Fruit fly (Drosophila melanogaster) whole organism, embryonic: Measurements from ENCODE around the gene CecB.

Source experiments
- CG10366 ChIP-seq: fragments of 200-800 bp; sonication (Bioruptor generic); IDR thresholded peaks from 2 replicates; pipeline ENCODE4 v1.3.6; 2022; ENCODE audit warnings: missing biosample characterization, missing genetic modification characterization
- CG11456 ChIP-seq: fragments of 200-800 bp; sonication (Bioruptor generic); IDR thresholded peaks from 3 replicates; pipeline ENCODE4 v1.3.6; 2022; ENCODE audit warnings: missing biosample characterization, missing genetic modification characterization
- CG12391 ChIP-seq: fragments of 200-800 bp; sonication (Bioruptor generic); optimal IDR thresholded peaks from 3 replicates; lab custom pipeline; 2018; ENCODE audit warnings: missing biosample characterization, mild to moderate bottlenecking, missing genetic modification characterization, moderate library complexity
- CG13894 ChIP-seq: fragments of 200-800 bp; sonication (Bioruptor generic); optimal IDR thresholded peaks from 3 replicates; lab custom pipeline; 2018; ENCODE audit warnings: missing biosample characterization, mild to moderate bottlenecking, missing genetic modification characterization, moderate library complexity
- CG15011 ChIP-seq: fragments of 200-800 bp; sonication (Bioruptor generic); optimal IDR thresholded peaks from 3 replicates; lab custom pipeline; 2018; ENCODE audit warnings: missing biosample characterization, mild to moderate bottlenecking, missing genetic modification characterization
- CG17359 ChIP-seq: fragments of 200-800 bp; sonication (Bioruptor generic); optimal IDR thresholded peaks from 3 replicates; lab custom pipeline; 2018; ENCODE audit warnings: missing biosample characterization, mild to moderate bottlenecking, missing genetic modification characterization, moderate library complexity
- CG17385 ChIP-seq: fragments of 200-800 bp; sonication (Bioruptor generic); optimal IDR thresholded peaks from 3 replicates; lab custom pipeline; 2018; ENCODE audit warnings: missing biosample characterization, mild to moderate bottlenecking, missing genetic modification characterization
- CG17568 ChIP-seq: fragments of 200-800 bp; sonication (Bioruptor generic); optimal IDR thresholded peaks from 2 replicates; lab custom pipeline; 2018; ENCODE audit warnings: missing biosample characterization, mild to moderate bottlenecking, missing genetic modification characterization, moderate library complexity
- CG2120 ChIP-seq: fragments of 200-800 bp; sonication (Bioruptor generic); optimal IDR thresholded peaks from 3 replicates; lab custom pipeline; 2016; ENCODE audit warnings: missing biosample characterization, missing genetic modification characterization
- CG2712 ChIP-seq: fragments of 200-800 bp; optimal IDR thresholded peaks from 3 replicates; lab custom pipeline; 2019; ENCODE audit warnings: missing biosample characterization, mild to moderate bottlenecking, missing genetic modification characterization, moderate library complexity
- CG31365 ChIP-seq: fragments of 200-800 bp; sonication (Bioruptor generic); optimal IDR thresholded peaks from 2 replicates; lab custom pipeline; 2018; ENCODE audit warnings: missing biosample characterization, mild to moderate bottlenecking, missing genetic modification characterization
- CG3726 ChIP-seq: fragments of 200-800 bp; sonication (Bioruptor generic); IDR thresholded peaks from 3 replicates; pipeline ENCODE4, ENCODE4 v1.3.6; 2022; ENCODE audit warnings: missing biosample characterization, missing genetic modification characterization
- CG3838 ChIP-seq: fragments of 200-800 bp; sonication (Bioruptor generic); optimal IDR thresholded peaks from 3 replicates; lab custom pipeline; 2016; ENCODE audit warnings: missing biosample characterization, missing genetic modification characterization
- CG3995 ChIP-seq: fragments of 200-800 bp; sonication (Bioruptor generic); optimal IDR thresholded peaks from 3 replicates; lab custom pipeline; 2016; ENCODE audit warnings: missing biosample characterization, missing genetic modification characterization
- CG4328 ChIP-seq: fragments of 200-800 bp; sonication (Bioruptor generic); optimal IDR thresholded peaks from 3 replicates; lab custom pipeline; 2017; ENCODE audit warnings: missing biosample characterization, missing genetic modification reagents, missing genetic modification characterization
- CG9215 ChIP-seq: fragments of 200-800 bp; sonication (Bioruptor generic); IDR thresholded peaks from 2 replicates; pipeline ENCODE4 v1.3.6; 2022; ENCODE audit warnings: missing biosample characterization, missing genetic modification characterization
- Chrac-16 ChIP-seq: fragments of 200-800 bp; sonication (Bioruptor generic); optimal IDR thresholded peaks from 3 replicates; lab custom pipeline; 2016; ENCODE audit warnings: missing biosample characterization, missing genetic modification characterization
- Dip3 ChIP-seq: fragments of 200-800 bp; sonication (Bioruptor generic); optimal IDR thresholded peaks from 3 replicates; lab custom pipeline; 2016; ENCODE audit warnings: missing biosample characterization, missing genetic modification characterization
- E2f1 ChIP-seq: fragments of 200-800 bp; sonication (Bioruptor generic); IDR thresholded peaks from 2 replicates; pipeline ENCODE4 v1.3.6; 2022; ENCODE audit warnings: missing biosample characterization, missing genetic modification characterization
- Hmr ChIP-seq: fragments of 200-800 bp; sonication (Bioruptor generic); optimal IDR thresholded peaks from 3 replicates; lab custom pipeline; 2017; ENCODE audit warnings: mild to moderate bottlenecking, missing biosample characterization, missing genetic modification reagents, missing genetic modification characterization
- Hr51 ChIP-seq, 2 experiments: fragments of 200-800 bp; sonication (Bioruptor generic); optimal IDR thresholded peaks; 2 replicates in 1 of 2; 3 replicates in 1 of 2; lab custom pipeline; 2016 to 2018; ENCODE audit warnings: missing biosample characterization in 2 of 2, missing genetic modification characterization in 2 of 2, mild to moderate bottlenecking in 1 of 2, moderate library complexity in 1 of 2
- Kr ChIP-seq: fragments of 200-800 bp; sonication (Bioruptor generic); optimal IDR thresholded peaks from 2 replicates; lab custom pipeline; 2017; ENCODE audit warnings: missing biosample characterization, mild to moderate bottlenecking, missing genetic modification characterization
- Lpt ChIP-seq: fragments of >200 bp; optimal IDR thresholded peaks from 2 replicates; lab custom pipeline; 2018; ENCODE audit warnings: missing biosample characterization, missing genetic modification characterization
- MBD-R2 ChIP-seq: fragments of 200-800 bp; sonication (Bioruptor generic); IDR thresholded peaks from 2 replicates; pipeline ENCODE4 v1.3.6; 2022; ENCODE audit warnings: missing biosample characterization, missing genetic modification characterization
- Nf-YA ChIP-seq: fragments of 200-800 bp; sonication (Bioruptor generic); IDR thresholded peaks from 2 replicates; pipeline ENCODE4 v1.3.6; 2022; ENCODE audit warnings: missing biosample characterization, missing genetic modification characterization
- Nf-YB ChIP-seq: fragments of 200-800 bp; sonication (Bioruptor generic); optimal IDR thresholded peaks from 3 replicates; lab custom pipeline; 2019; ENCODE audit warnings: missing biosample characterization, mild to moderate bottlenecking, missing genetic modification characterization, moderate library complexity
- Opbp ChIP-seq: fragments of 200-800 bp; sonication (Bioruptor generic); IDR thresholded peaks from 3 replicates; pipeline ENCODE4 v1.3.6; 2022; ENCODE audit warnings: missing biosample characterization, missing genetic modification characterization; ENCODE audit not compliant: partially characterized antibody
- PHDP ChIP-seq: fragments of 200-800 bp; sonication (Bioruptor generic); optimal IDR thresholded peaks from 3 replicates; lab custom pipeline; 2018; ENCODE audit warnings: missing biosample characterization, mild to moderate bottlenecking, missing genetic modification characterization, moderate library complexity
- Side ChIP-seq: fragments of 200-800 bp; sonication (Bioruptor generic); optimal IDR thresholded peaks from 2 replicates; lab custom pipeline; 2016; ENCODE audit warnings: missing biosample characterization, missing genetic modification characterization
- Sin3A ChIP-seq: fragments of >200 bp; optimal IDR thresholded peaks from 2 replicates; lab custom pipeline; 2018
- Xbp1 ChIP-seq: fragments of 200-800 bp; sonication (Bioruptor generic); optimal IDR thresholded peaks from 3 replicates; lab custom pipeline; 2016; ENCODE audit warnings: missing biosample characterization, mild to moderate bottlenecking, missing genetic modification characterization
- YL-1 ChIP-seq: fragments of 200-800 bp; sonication (Bioruptor generic); optimal IDR thresholded peaks from 3 replicates; lab custom pipeline; 2017; ENCODE audit warnings: missing biosample characterization, mild to moderate bottlenecking, missing genetic modification characterization
- ase ChIP-seq: fragments of 200-800 bp; sonication (Bioruptor generic); IDR thresholded peaks from 3 replicates; pipeline ENCODE4 v1.3.6; 2022; ENCODE audit warnings: missing biosample characterization, missing genetic modification characterization
- ato ChIP-seq: fragments of 200-800 bp; sonication (Bioruptor generic); IDR thresholded peaks from 2 replicates; pipeline ENCODE4 v1.3.6; 2022; ENCODE audit warnings: missing biosample characterization, missing genetic modification characterization; ENCODE audit not compliant: partially characterized antibody
- btn ChIP-seq: fragments of 200-800 bp; sonication (Bioruptor generic); optimal IDR thresholded peaks from 2 replicates; lab custom pipeline; 2016; ENCODE audit warnings: missing biosample characterization, missing genetic modification characterization
- cato ChIP-seq: fragments of 200-800 bp; sonication (Bioruptor generic); optimal IDR thresholded peaks from 2 replicates; lab custom pipeline; 2016; ENCODE audit warnings: missing biosample characterization, missing genetic modification characterization, borderline replicate concordance
- cg ChIP-seq: fragments of 200-800 bp; sonication (Bioruptor generic); optimal IDR thresholded peaks from 3 replicates; lab custom pipeline; 2019; ENCODE audit warnings: missing biosample characterization, mild to moderate bottlenecking, missing genetic modification characterization, moderate library complexity
- crp ChIP-seq, 2 experiments: fragments of 200-800 bp; sonication (Bioruptor generic); optimal IDR thresholded peaks; 2 replicates in 1 of 2; 3 replicates in 1 of 2; lab custom pipeline; 2017; ENCODE audit warnings: missing biosample characterization in 2 of 2, missing genetic modification characterization in 2 of 2, mild to moderate bottlenecking in 1 of 2, moderate library complexity in 1 of 2
- da ChIP-seq: fragments of 200-800 bp; sonication (Bioruptor generic); optimal IDR thresholded peaks from 2 replicates; lab custom pipeline; 2016; ENCODE audit warnings: missing biosample characterization, missing genetic modification characterization
- dan ChIP-seq: fragments of 200-800 bp; sonication (Bioruptor generic); IDR thresholded peaks from 2 replicates; pipeline ENCODE4 v1.3.6; 2022; ENCODE audit warnings: missing biosample characterization, missing genetic modification characterization
- emc ChIP-seq: fragments of 200-800 bp; sonication (Bioruptor generic); optimal IDR thresholded peaks from 2 replicates; lab custom pipeline; 2016; ENCODE audit warnings: missing biosample characterization, missing genetic modification characterization
- eyg ChIP-seq: fragments of 200-800 bp; sonication (Bioruptor generic); optimal IDR thresholded peaks from 3 replicates; lab custom pipeline; 2016; ENCODE audit warnings: missing biosample characterization, missing genetic modification characterization
- gce ChIP-seq: fragments of 200-800 bp; sonication (Bioruptor generic); IDR thresholded peaks from 3 replicates; pipeline ENCODE4 v1.3.6; 2022; ENCODE audit warnings: missing biosample characterization, missing genetic modification characterization
- gsb-n ChIP-seq: fragments of 200-800 bp; sonication (Bioruptor generic); optimal IDR thresholded peaks from 3 replicates; lab custom pipeline; 2018; ENCODE audit warnings: missing biosample characterization, mild to moderate bottlenecking, missing genetic modification characterization
- ham ChIP-seq: fragments of 200-800 bp; sonication (Bioruptor generic); IDR thresholded peaks from 2 replicates; pipeline ENCODE4 v1.3.6; 2022; ENCODE audit warnings: missing biosample characterization, missing genetic modification characterization
- her ChIP-seq: fragments of 200-800 bp; sonication (Bioruptor generic); optimal IDR thresholded peaks from 2 replicates; lab custom pipeline; 2016; ENCODE audit warnings: missing biosample characterization, missing genetic modification characterization
- hkb ChIP-seq, 2 experiments: fragments of 200-800 bp in 1 of 2; fragments of >200 bp in 1 of 2; sonication (Bioruptor generic) in 1 of 2; IDR thresholded peaks in 1 of 2; optimal IDR thresholded peaks in 1 of 2; 2 replicates each; pipeline versions ENCODE4 v1.3.6 to Lab custom; 2017 to 2022; ENCODE audit warnings: missing biosample characterization in 1 of 2, missing genetic modification characterization in 1 of 2
- ind ChIP-seq: fragments of 200-800 bp; sonication (Bioruptor generic); optimal IDR thresholded peaks from 3 replicates; lab custom pipeline; 2016; ENCODE audit warnings: missing biosample characterization, missing genetic modification characterization
- row ChIP-seq: fragments of 200-800 bp; sonication (Bioruptor generic); IDR thresholded peaks from 3 replicates; pipeline ENCODE4 v1.3.6; 2022; ENCODE audit warnings: missing biosample characterization, missing genetic modification characterization
- sqz ChIP-seq: fragments of 200-800 bp; sonication (Bioruptor generic); optimal IDR thresholded peaks from 3 replicates; lab custom pipeline; 2018; ENCODE audit warnings: missing biosample characterization, mild to moderate bottlenecking, missing genetic modification characterization
- toy ChIP-seq: fragments of 200-800 bp; sonication (Bioruptor generic); IDR thresholded peaks from 2 replicates; pipeline ENCODE4 v1.3.6; 2022; ENCODE audit warnings: missing biosample characterization, missing genetic modification characterization

The CecB gene

dm6 chr3R:30189836-30190235 is 23.8 kb downstream of the CecB start (continued):
- TF ChIP-seq ham (GFP tag; lab: Robert Waterston, UW) (no peak), CG17385 (GFP tag; lab: Kevin White, UChicago) (peak; percentile 71), emc (GFP tag; lab: Kevin White, UChicago) (peak; percentile 26), dan (peak; percentile 50; the same call in 1 of the 2 replicates), crp (GFP tag; optimal IDR thresholded peaks at IDR 0.05; lab: Kevin White, UChicago) (peak in 1 of 2 experiments; percentile 8), CG12391 (tag; lab: Kevin White, UChicago) (peak; percentile 64), row (GFP tag; lab: Robert Waterston, UW) (peak; percentile 77), PHDP (peak; percentile 68), CG2120 (GFP tag; lab: Kevin White, UChicago) (peak; percentile 62), CG31365 (peak; percentile 34), CG9215 (GFP tag; lab: Robert Waterston, UW) (peak; percentile 63; the same call in 1 of the 2 replicates), hkb (optimal IDR thresholded peaks at IDR 0.05; lab: Kevin White, UChicago) (no peak), hkb (GFP tag; IDR thresholded peaks at IDR 0.05; lab: Robert Waterston, UW) (peak; percentile 88), Hmr (GFP tag; lab: Kevin White, UChicago) (peak; percentile 52), CG2712 (peak; percentile 79), CG17568 (peak; percentile 30), cg (GFP tag; lab: Kevin White, UChicago) (no peak), YL-1 (GFP tag; lab: Kevin White, UChicago) (no peak), CG3838 (GFP tag; lab: Kevin White, UChicago) (no peak), gce (GFP tag; lab: Robert Waterston, UW) (peak; percentile 75; the same call in 1 of the 3 replicates), Nf-YB (GFP tag; lab: Kevin White, UChicago) (peak; percentile 10), CG13894 (tag; lab: Kevin White, UChicago) (no peak), Sin3A (lab: Kevin White, UChicago) (no peak), Nf-YA (peak; percentile 70), CG4328 (GFP tag; lab: Kevin White, UChicago) (peak; percentile 62), CG15011 (GFP tag; lab: Kevin White, UChicago) (peak; percentile 18), CG17359 (tag; lab: Kevin White, UChicago) (peak; percentile 85), gsb-n (tag; lab: Kevin White, UChicago) (peak; percentile 47), Lpt (GFP tag; lab: Kevin White, UChicago) (no peak), Chrac-16 (GFP tag; lab: Kevin White, UChicago) (peak; percentile 63), eyg (no peak), CG10366 (GFP tag; lab: Robert Waterston, UW) (peak; percentile 78), Side (no peak), Dip3 (peak; percentile 55), ato (GFP tag; lab: Robert Waterston, UW) (no peak), ase (GFP tag; lab: Robert Waterston, UW) (peak; percentile 86), cato (GFP tag; lab: Kevin White, UChicago) (peak; percentile 17), sqz (GFP tag; lab: Kevin White, UChicago) (peak; percentile 49), CG3726 (GFP tag; lab: Robert Waterston, UW) (peak; percentile 81), Xbp1 (peak; percentile 76), MBD-R2 (GFP tag; lab: Robert Waterston, UW) (peak; percentile 45; the same call in 1 of the 2 replicates), Kr (GFP tag; lab: Kevin White, UChicago) (no peak), toy (GFP tag; lab: Robert Waterston, UW) (no peak), CG11456 (peak; percentile 69; the same call in 2 of the 3 replicates), btn (GFP tag; lab: Kevin White, UChicago) (no peak), her (GFP tag; lab: Kevin White, UChicago) (peak; percentile 3), CG3995 (no peak), Hr51 (GFP tag; optimal IDR thresholded peaks at IDR 0.05; lab: Kevin White, UChicago) (peak; percentile 20 to 80), Opbp (GFP tag; lab: Robert Waterston, UW) (no peak), da (GFP tag; lab: Kevin White, UChicago) (no peak), E2f1 (GFP tag; lab: Robert Waterston, UW) (peak; percentile 87), ind (GFP tag; lab: Kevin White, UChicago) (peak; percentile 78)
